Fruit fly (Drosophila melanogaster) Kc167 (cell line): ENCODE measurements around the gene Bhmt.

Source experiments
- Myc ChIP-seq: fragments of >200 bp; optimal IDR thresholded peaks from 2 replicates; lab custom pipeline; 2017; ENCODE audit warnings: missing external identifiers
- Sin3A ChIP-seq: fragments of >200 bp; optimal IDR thresholded peaks from 2 replicates; lab custom pipeline; 2018; ENCODE audit warnings: missing external identifiers
- insv ChIP-seq: fragments of >200 bp; optimal IDR thresholded peaks from 3 replicates; lab custom pipeline; 2018; ENCODE audit warnings: missing external identifiers
- psq ChIP-seq: fragments of >200 bp; optimal IDR thresholded peaks from 2 replicates; lab custom pipeline; 2017; ENCODE audit warnings: missing external identifiers
- ttk ChIP-seq: sonication (Bioruptor generic); optimal IDR thresholded peaks from 2 replicates; lab custom pipeline; 2017; ENCODE audit warnings: missing external identifiers

dm6 chr2L:18985201-18986124 is 28.4 kb upstream of the Bhmt start:
- TF ChIP-seq ttk (lab: Kevin White, UChicago) (no peak), psq (lab: Kevin White, UChicago) (no peak), Myc (lab: Kevin White, UChicago) (no peak), insv (lab: Kevin White, UChicago) (no peak), Sin3A (lab: Kevin White, UChicago) (no peak)
